Worm (Caenorhabditis elegans) whole organism, L2 larva: Measurements from ENCODE around the gene frpr-6.

ENCODE experiments used
- aly-2 ChIP-seq: fragments of 150-350 bp; optimal IDR thresholded peaks from 2 replicates; lab custom pipeline; 2014; ENCODE audit warnings: missing biosample characterization, missing genetic modification characterization
- elt-1 ChIP-seq: fragments of 150-350 bp; optimal IDR thresholded peaks from 2 replicates; lab custom pipeline; 2014; ENCODE audit warnings: missing biosample characterization, missing genetic modification characterization
- unc-62 ChIP-seq: fragments of 150-350 bp; optimal IDR thresholded peaks from 2 replicates; lab custom pipeline; 2014; ENCODE audit warnings: missing biosample characterization, missing genetic modification reagents, missing genetic modification characterization

DNA sequence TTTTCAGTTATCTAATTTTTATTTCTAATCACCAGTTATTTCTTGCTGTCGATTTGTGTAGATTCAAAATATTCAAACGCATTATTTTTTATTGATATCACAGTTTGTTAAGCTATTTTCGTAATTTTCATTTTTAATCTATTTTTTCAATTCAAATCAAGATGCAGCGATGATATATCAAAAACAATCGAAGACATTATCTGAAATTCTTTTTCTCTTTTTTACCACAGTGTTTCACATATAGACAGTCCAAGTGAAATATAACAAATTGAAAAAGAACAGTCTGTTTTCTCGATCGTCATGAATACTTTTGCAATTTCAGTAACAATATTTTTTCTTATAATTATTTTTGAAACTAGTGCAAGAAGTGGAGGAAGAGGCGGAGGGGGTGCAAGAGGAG, 24.4 kb upstream of the frpr-6 start, which contains the start of gene F21C10.5:
- TF ChIP-seq aly-2 (tag; lab: Kevin White, UChicago): no peak
- no peak for TF ChIP-seq elt-1 (tag; lab: Kevin White, UChicago)
- no peak for TF ChIP-seq unc-62 (GFP tag; lab: Kevin White, UChicago)
